Worm (Caenorhabditis elegans) whole organism, L3 larva: ENCODE measurements around the gene F56C3.10.
A peak's percentile ranks its signal among the peaks of the same experiment; 100 is the strongest.

Experiments
- R02D3.7 ChIP-seq: fragments of 150-350 bp; optimal IDR thresholded peaks from 2 replicates; lab custom pipeline; 2014; ENCODE audit warnings: missing biosample characterization, missing genetic modification characterization
- ceh-16 ChIP-seq: sonication (generic microtip); optimal IDR thresholded peaks from 2 replicates; lab custom pipeline; 2017; ENCODE audit warnings: missing biosample characterization, missing genetic modification characterization
- ceh-28 ChIP-seq: fragments of 150-350 bp; optimal IDR thresholded peaks from 2 replicates; lab custom pipeline; 2014; ENCODE audit warnings: missing biosample characterization, missing genetic modification reagents, missing genetic modification characterization
- ceh-82 ChIP-seq: fragments of 150-350 bp; optimal IDR thresholded peaks from 2 replicates; lab custom pipeline; 2014; ENCODE audit warnings: missing biosample characterization, missing genetic modification characterization
- ceh-9 ChIP-seq: sonication (generic microtip); optimal IDR thresholded peaks from 2 replicates; lab custom pipeline; 2018; ENCODE audit warnings: missing biosample characterization, missing genetic modification characterization
- daf-12 ChIP-seq: fragments of 150-350 bp; optimal IDR thresholded peaks from 2 replicates; lab custom pipeline; 2014; ENCODE audit warnings: missing biosample characterization, missing genetic modification reagents, missing genetic modification characterization
- egl-27 ChIP-seq: sonication (generic microtip); optimal IDR thresholded peaks from 4 replicates; lab custom pipeline; 2017; ENCODE audit warnings: missing biosample characterization, missing genetic modification reagents, missing genetic modification characterization
- egl-5 ChIP-seq: fragments of 150-350 bp; optimal IDR thresholded peaks from 2 replicates; lab custom pipeline; 2017; ENCODE audit warnings: missing biosample characterization, missing genetic modification reagents, missing genetic modification characterization, inconsistent platforms
- elt-2 ChIP-seq: sonication (generic microtip); optimal IDR thresholded peaks from 2 replicates; lab custom pipeline; 2016; ENCODE audit warnings: missing genetic modification reagents, mild to moderate bottlenecking, missing genetic modification characterization, missing compliant biosample characterization
- elt-3 ChIP-seq, 3 experiments: fragments of 150-350 bp in 1 of 3; sonication (generic microtip) in 2 of 3; optimal IDR thresholded peaks; 2 replicates in 2 of 3; 4 replicates in 1 of 3; lab custom pipeline; 2014 to 2017; ENCODE audit warnings: missing biosample characterization in 3 of 3, missing genetic modification characterization in 3 of 3
- eor-1 ChIP-seq, 2 experiments: fragments of 150-350 bp; optimal IDR thresholded peaks; 2 replicates each; lab custom pipeline; 2014 to 2018; ENCODE audit warnings: missing biosample characterization in 2 of 2, missing genetic modification characterization in 2 of 2
- fkh-2 ChIP-seq: fragments of 150-350 bp; optimal IDR thresholded peaks from 2 replicates; lab custom pipeline; 2014; ENCODE audit warnings: missing biosample characterization, missing genetic modification reagents, missing genetic modification characterization
- fos-1 ChIP-seq: fragments of 150-350 bp; optimal IDR thresholded peaks from 2 replicates; lab custom pipeline; 2014; ENCODE audit warnings: missing biosample characterization, missing genetic modification characterization
- hmg-11 ChIP-seq: sonication (generic microtip); optimal IDR thresholded peaks from 2 replicates; lab custom pipeline; 2016; ENCODE audit warnings: missing genetic modification characterization, missing compliant biosample characterization
- jun-1 ChIP-seq: fragments of 150-350 bp; optimal IDR thresholded peaks from 2 replicates; lab custom pipeline; 2014; ENCODE audit warnings: missing biosample characterization, missing genetic modification reagents, missing genetic modification characterization
- lin-15B ChIP-seq: fragments of 150-350 bp; optimal IDR thresholded peaks from 2 replicates; lab custom pipeline; 2014; ENCODE audit warnings: missing biosample characterization, missing genetic modification characterization
- lin-39 ChIP-seq: fragments of 150-350 bp; optimal IDR thresholded peaks from 2 replicates; lab custom pipeline; 2018; ENCODE audit warnings: missing biosample characterization, missing genetic modification reagents, missing genetic modification characterization
- lsy-12 ChIP-seq: sonication (generic microtip); optimal IDR thresholded peaks from 2 replicates; lab custom pipeline; 2016; ENCODE audit warnings: mild to moderate bottlenecking, missing genetic modification characterization, missing compliant biosample characterization
- mdl-1 ChIP-seq: fragments of 150-350 bp; optimal IDR thresholded peaks from 2 replicates; lab custom pipeline; 2014; ENCODE audit warnings: missing biosample characterization, missing genetic modification characterization
- mml-1 ChIP-seq: fragments of 150-350 bp; sonication (generic microtip); optimal IDR thresholded peaks from 3 replicates; lab custom pipeline; 2014; ENCODE audit warnings: missing biosample characterization, missing genetic modification characterization
- nfya-1 ChIP-seq: sonication (generic microtip); optimal IDR thresholded peaks from 2 replicates; lab custom pipeline; 2017; ENCODE audit warnings: missing genetic modification characterization, mild to moderate bottlenecking, missing compliant biosample characterization, antibody characterized with exemption, moderate library complexity; ENCODE audit not compliant: insufficient read depth
- nhr-23 ChIP-seq: fragments of 150-350 bp; optimal IDR thresholded peaks from 2 replicates; lab custom pipeline; 2014; ENCODE audit warnings: missing biosample characterization, missing genetic modification reagents, missing genetic modification characterization
- nhr-237 ChIP-seq: fragments of 150-350 bp; optimal IDR thresholded peaks from 2 replicates; lab custom pipeline; 2014; ENCODE audit warnings: missing biosample characterization, missing genetic modification characterization
- nhr-25 ChIP-seq: sonication (generic microtip); optimal IDR thresholded peaks from 2 replicates; lab custom pipeline; 2017; ENCODE audit warnings: missing biosample characterization, missing genetic modification characterization
- nhr-67 ChIP-seq: fragments of 150-350 bp; optimal IDR thresholded peaks from 2 replicates; lab custom pipeline; 2014; ENCODE audit warnings: missing biosample characterization, missing genetic modification characterization
- nhr-76 ChIP-seq: fragments of 150-350 bp; sonication (generic microtip); optimal IDR thresholded peaks from 5 replicates; lab custom pipeline; 2014; ENCODE audit warnings: missing biosample characterization, missing genetic modification characterization
- nhr-77 ChIP-seq: fragments of 150-350 bp; optimal IDR thresholded peaks from 2 replicates; lab custom pipeline; 2014; ENCODE audit warnings: missing biosample characterization, missing genetic modification characterization
- pha-4 ChIP-seq: fragments of 150-350 bp; optimal IDR thresholded peaks from 2 replicates; lab custom pipeline; 2014; ENCODE audit warnings: missing biosample characterization, missing genetic modification reagents, missing genetic modification characterization
- pqm-1 ChIP-seq: fragments of 150-350 bp; optimal IDR thresholded peaks from 2 replicates; lab custom pipeline; 2017; ENCODE audit warnings: missing biosample characterization, missing genetic modification characterization, inconsistent platforms
- skn-1 ChIP-seq: fragments of 150-350 bp; optimal IDR thresholded peaks from 2 replicates; lab custom pipeline; 2014; ENCODE audit warnings: missing biosample characterization, missing genetic modification characterization
- snpc-4 ChIP-seq: fragments of 150-350 bp; optimal IDR thresholded peaks from 2 replicates; lab custom pipeline; 2014; ENCODE audit warnings: missing biosample characterization, missing genetic modification characterization
- tbx-2 ChIP-seq: sonication (generic microtip); optimal IDR thresholded peaks from 2 replicates; lab custom pipeline; 2016; ENCODE audit warnings: mild to moderate bottlenecking, missing genetic modification characterization, missing compliant biosample characterization
- unc-39 ChIP-seq: sonication (generic microtip); optimal IDR thresholded peaks from 4 replicates; lab custom pipeline; 2017; ENCODE audit warnings: missing biosample characterization, missing genetic modification characterization
- unc-62 ChIP-seq: fragments of 150-350 bp; sonication (generic microtip); optimal IDR thresholded peaks from 4 replicates; lab custom pipeline; 2014; ENCODE audit warnings: missing biosample characterization, missing genetic modification reagents, missing genetic modification characterization
- zag-1 ChIP-seq: fragments of 150-350 bp; optimal IDR thresholded peaks from 2 replicates; lab custom pipeline; 2014; ENCODE audit warnings: missing biosample characterization, missing genetic modification characterization
- ztf-11 ChIP-seq: fragments of 150-350 bp; optimal IDR thresholded peaks from 2 replicates; lab custom pipeline; 2014; ENCODE audit warnings: missing biosample characterization, missing genetic modification characterization
- ztf-4 ChIP-seq: fragments of 150-350 bp; optimal IDR thresholded peaks from 2 replicates; lab custom pipeline; 2014; ENCODE audit warnings: missing biosample characterization, missing genetic modification characterization

Gene F56C3.10

ce11 chrX:1379391-1379790 lies 2.1 kb downstream of the F56C3.10 start (continued):
- TF ChIP-seq pqm-1 (tag; lab: Kevin White, UChicago) = no peak
- TF ChIP-seq egl-27 (tag; lab: Kevin White, UChicago) = no peak

- TF ChIP-seq nhr-77 (tag; lab: Kevin White, UChicago) = no peak
- no peak for TF ChIP-seq mml-1
- no peak for TF ChIP-seq egl-5 (tag; lab: Kevin White, UChicago)
- no peak for TF ChIP-seq ceh-82 (tag; lab: Kevin White, UChicago)
- no peak for TF ChIP-seq lsy-12
- TF ChIP-seq skn-1 (tag; lab: Kevin White, UChicago) = no peak
- TF ChIP-seq snpc-4 (tag; lab: Kevin White, UChicago) = no peak
- TF ChIP-seq ceh-16 (tag; lab: Kevin White, UChicago) = no peak
- TF ChIP-seq nhr-25 (tag; lab: Kevin White, UChicago) = no peak
- no peak for TF ChIP-seq ceh-28 (tag; lab: Kevin White, UChicago)
- no peak for TF ChIP-seq nhr-67
- TF ChIP-seq unc-62 (GFP tag; lab: Kevin White, UChicago) = no peak
- no peak for TF ChIP-seq ztf-11 (tag; lab: Kevin White, UChicago)
- TF ChIP-seq elt-2 (tag; lab: Kevin White, UChicago) = no peak
- TF ChIP-seq tbx-2 = no peak
- TF ChIP-seq fkh-2 (tag; lab: Kevin White, UChicago) = no peak
- no peak for TF ChIP-seq pqm-1 (tag; lab: Kevin White, UChicago)
- TF ChIP-seq R02D3.7 (tag; lab: Kevin White, UChicago) = no peak
- TF ChIP-seq pha-4 (tag; lab: Kevin White, UChicago) = no peak
- no peak for TF ChIP-seq nhr-76
- TF ChIP-seq, all 47 proteins: peak for 0
Observed at ce11 chrX:1372464-1372863, 9.0 kb downstream of the F56C3.10 start.

DNA sequence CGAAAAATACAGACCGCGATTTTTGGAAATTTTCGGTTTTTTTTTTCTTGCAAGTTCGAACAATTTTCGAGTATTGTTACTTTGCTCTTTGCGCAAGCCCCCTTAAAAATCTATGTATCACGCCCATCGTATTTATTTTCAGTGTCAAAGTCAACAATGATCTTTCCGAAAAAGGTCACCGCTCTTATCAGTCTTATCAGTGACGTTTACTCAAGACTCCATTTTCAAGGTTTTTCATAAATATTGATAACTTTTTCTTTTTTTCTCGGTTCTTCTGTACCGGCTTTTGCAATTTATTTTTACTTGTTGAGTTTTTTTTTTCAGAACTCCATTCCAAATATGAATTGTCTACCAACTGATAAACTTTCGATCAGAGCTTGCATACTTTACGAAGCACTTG lies 9.8 kb downstream of the F56C3.10 start, which contains the start of gene fbxa-190:
Gene fbxa-190, plus strand, starts transcription at position 325 of the 400 bp plus-strand sequence.
- no peak for TF ChIP-seq ceh-82 (tag; lab: Kevin White, UChicago)
- no peak for TF ChIP-seq nhr-23 (tag; lab: Kevin White, UChicago)
- TF ChIP-seq elt-2 (tag; lab: Kevin White, UChicago) = peak; percentile 67
- TF ChIP-seq pqm-1 (tag; lab: Kevin White, UChicago) = peak; percentile 77
- TF ChIP-seq ceh-9 (tag; lab: Kevin White, UChicago) = no peak
- TF ChIP-seq eor-1 (tag; optimal IDR thresholded peaks at IDR 0.05; lab: Kevin White, UChicago) = no peak
- TF ChIP-seq pha-4 (tag; lab: Kevin White, UChicago) = peak; percentile 41
- TF ChIP-seq nhr-237 (tag; lab: Kevin White, UChicago) = no peak

DNA sequence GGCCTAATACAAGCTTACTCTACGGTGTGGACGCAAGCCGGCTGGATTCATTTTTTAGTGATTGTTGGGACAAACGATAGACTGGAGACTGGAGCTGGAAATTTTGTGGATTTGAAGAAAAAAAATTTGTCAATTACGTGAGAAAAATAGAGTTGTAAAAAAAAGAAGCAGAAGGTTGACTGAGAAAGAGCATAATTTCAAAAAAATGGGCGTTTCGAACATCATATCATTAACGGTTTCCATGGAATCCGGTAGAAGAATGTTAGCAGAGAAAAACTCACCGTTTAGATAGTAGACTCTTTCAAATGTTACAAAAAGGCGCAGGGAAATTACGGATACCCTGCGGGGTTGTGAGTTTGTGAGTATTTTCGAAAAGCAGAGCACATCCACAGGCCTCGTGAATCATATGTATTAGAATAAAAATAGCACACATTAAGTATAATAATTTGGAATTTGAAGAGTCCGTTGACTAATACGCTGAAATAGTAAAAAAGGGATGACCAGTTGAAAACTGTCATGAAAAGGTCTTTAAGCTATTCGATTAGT lies 10.7 kb downstream of the F56C3.10 start, which contains the start of gene F56C3.7:
Gene F56C3.7, minus strand, starts transcription at position 51 of the 546 bp plus-strand sequence.
- no peak for TF ChIP-seq eor-1 (tag; optimal IDR thresholded peaks at IDR 0.05; lab: Kevin White, UChicago)
- TF ChIP-seq egl-27 (tag; lab: Kevin White, UChicago) = no peak
- TF ChIP-seq elt-3 (tag; optimal IDR thresholded peaks at IDR 0.05; lab: Kevin White, UChicago) = no peak
- no peak for TF ChIP-seq ztf-11 (tag; lab: Kevin White, UChicago)
- TF ChIP-seq tbx-2 = peak; percentile 2
- no peak for TF ChIP-seq ztf-4 (tag; lab: Kevin White, UChicago)
- TF ChIP-seq lin-39 = no peak
- TF ChIP-seq nhr-77 (tag; lab: Kevin White, UChicago) = no peak
- TF ChIP-seq skn-1 (tag; lab: Kevin White, UChicago) = no peak
- no peak for TF ChIP-seq lsy-12
- TF ChIP-seq ceh-28 (tag; lab: Kevin White, UChicago) = peak; percentile 10
- TF ChIP-seq hmg-11 = no peak
- TF ChIP-seq pqm-1 (tag; lab: Kevin White, UChicago) = no peak
- TF ChIP-seq elt-2 (tag; lab: Kevin White, UChicago) = peak; percentile 9
- TF ChIP-seq fos-1 (tag; lab: Kevin White, UChicago) = no peak
- TF ChIP-seq snpc-4 (tag; lab: Kevin White, UChicago) = no peak

DNA sequence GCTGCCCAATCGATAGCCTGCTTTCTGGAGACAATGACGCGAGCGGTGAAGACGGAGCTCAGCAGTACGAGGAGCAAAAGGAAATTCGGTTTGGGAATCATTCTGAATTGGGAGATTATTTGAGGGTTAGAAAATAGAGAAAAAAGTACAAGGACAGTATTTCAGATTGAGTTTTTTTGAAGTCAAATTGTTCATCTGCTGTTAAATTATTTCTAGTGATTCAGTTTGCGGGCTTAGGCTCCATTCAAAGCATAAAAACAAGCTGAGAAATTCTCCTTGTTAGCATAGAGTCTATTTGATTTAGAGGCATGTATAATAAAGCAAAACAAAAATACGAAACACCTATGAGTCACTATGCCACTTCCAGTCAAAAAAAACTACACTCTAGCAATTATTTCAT lies 14.0 kb downstream of the F56C3.10 start, which contains the start of gene dgn-2:
Gene dgn-2, minus strand, starts transcription at position 101 of the 400 bp plus-strand sequence.
- TF ChIP-seq skn-1 (tag; lab: Kevin White, UChicago) (no peak), nfya-1 (no peak), nhr-76 (no peak), lin-15B (no peak), daf-12 (tag; lab: Kevin White, UChicago) (no peak), zag-1 (tag; lab: Kevin White, UChicago) (no peak), mdl-1 (tag; lab: Kevin White, UChicago) (no peak), jun-1 (no peak), ceh-82 (tag; lab: Kevin White, UChicago) (no peak), unc-39 (tag; lab: Kevin White, UChicago) (no peak)
